Comparison of ENCODE assay signal across 3 worm cellular contexts in the genomic region with DNA sequence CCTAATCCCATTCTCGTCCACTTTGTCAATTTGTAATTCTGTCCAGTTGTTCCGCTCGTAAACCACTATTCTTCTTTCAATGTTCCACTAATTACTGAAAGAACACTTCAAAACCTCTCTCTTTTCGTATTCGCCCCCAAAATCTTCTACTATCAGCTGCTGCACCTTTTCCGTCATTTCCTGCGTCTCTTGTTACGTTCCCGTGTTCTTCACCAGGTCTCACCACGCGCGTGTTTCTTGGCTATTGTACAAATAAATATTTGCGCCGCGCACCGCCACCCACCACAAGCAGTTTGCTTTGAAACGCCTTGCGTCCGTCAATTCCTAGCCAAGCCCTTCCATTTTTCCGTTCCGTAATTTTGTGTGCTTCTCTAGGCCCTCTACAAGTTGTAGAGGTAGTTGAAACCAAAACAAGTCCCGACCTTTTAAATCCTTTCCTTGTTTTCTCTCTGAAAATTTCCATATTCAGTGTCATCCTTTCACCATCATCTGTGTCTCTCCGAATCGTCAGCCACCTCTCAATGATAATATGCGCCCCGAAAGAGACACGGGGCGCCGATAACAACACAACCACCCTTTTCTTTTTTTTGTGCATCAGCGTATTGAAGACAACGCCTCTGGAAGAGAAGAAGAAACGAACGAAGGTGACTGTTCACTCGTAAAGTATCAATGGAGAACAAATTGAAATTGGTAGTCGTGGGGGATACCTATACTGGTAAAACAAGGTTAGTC.
A peak's percentile ranks its signal among the peaks of the same experiment; 100 is the strongest.
TF ChIP-seq lines count a peak whose summit lies in the region.

A gene (plus strand): TSS at position 468 of the 732 bp plus-strand sequence.
A gene (plus strand): TSS at position 603 of the 732 bp plus-strand sequence.

TF ChIP-seq in whole organism, L2 larva, 48 proteins besides CTCF, POLR2A, EP300 and RAD21 (continued from another document):
- TF ChIP-seq peb-1 (tag; optimal IDR thresholded peaks at IDR 0.05; lab: Kevin White, UChicago): no peak

TF ChIP-seq in whole organism, L4 larva, 104 proteins besides CTCF, POLR2A, EP300 and RAD21 (continued from another document):
- TF ChIP-seq egl-27 (tag; optimal IDR thresholded peaks at IDR 0.05; lab: Kevin White, UChicago): no peak
- no peak for TF ChIP-seq R02D3.7 (tag; optimal IDR thresholded peaks at IDR 0.05; lab: Kevin White, UChicago)
- peak; percentile 49 for TF ChIP-seq hlh-30 (tag; optimal IDR thresholded peaks at IDR 0.05; lab: Kevin White, UChicago; ENCODE audit: insufficient read depth)
- no peak for TF ChIP-seq ztf-11 (tag; optimal IDR thresholded peaks at IDR 0.05; lab: Kevin White, UChicago)
- no peak for TF ChIP-seq Y48G9A.11 (GFP tag; IDR thresholded peaks at IDR 0.05; lab: Robert Waterston, UW)
- no peak for TF ChIP-seq snpc-1.2 (GFP tag; IDR thresholded peaks at IDR 0.05; lab: Robert Waterston, UW)
- no peak for TF ChIP-seq T26A8.4 (GFP tag; IDR thresholded peaks at IDR 0.05; lab: Robert Waterston, UW)
- TF ChIP-seq unc-39 (tag; optimal IDR thresholded peaks at IDR 0.05; lab: Kevin White, UChicago): no peak
- no peak for TF ChIP-seq pha-4 (GFP tag; IDR thresholded peaks at IDR 0.05; lab: Robert Waterston, UW)
- TF ChIP-seq pha-4 (tag; optimal IDR thresholded peaks at IDR 0.05; lab: Kevin White, UChicago): no peak
- peak in 1 of 2 experiments; percentile 13 for TF ChIP-seq hif-1 (tag; optimal IDR thresholded peaks at IDR 0.05; lab: Kevin White, UChicago)
- TF ChIP-seq T20F7.1 (GFP tag; optimal IDR thresholded peaks at IDR 0.05; lab: Kevin White, UChicago): no peak
- TF ChIP-seq F49E8.2 (tag; optimal IDR thresholded peaks at IDR 0.05; lab: Kevin White, UChicago; ENCODE audit: borderline replicate concordance): no peak
- TF ChIP-seq lin-1 (GFP tag; IDR thresholded peaks at IDR 0.05; lab: Robert Waterston, UW): no peak
- TF ChIP-seq nhr-111 (GFP tag; optimal IDR thresholded peaks at IDR 0.05; lab: Kevin White, UChicago): no peak
- peak; percentile 40 for TF ChIP-seq nhr-28 (tag; optimal IDR thresholded peaks at IDR 0.05; lab: Kevin White, UChicago)
- TF ChIP-seq pqm-1 (tag; optimal IDR thresholded peaks at IDR 0.05; lab: Kevin White, UChicago): peak; percentile 60
- TF ChIP-seq sdz-12 (GFP tag; optimal IDR thresholded peaks at IDR 0.05; lab: Kevin White, UChicago): no peak
- no peak for TF ChIP-seq dmd-9 (GFP tag; IDR thresholded peaks at IDR 0.05; lab: Robert Waterston, UW)
- TF ChIP-seq nhr-11 (tag; optimal IDR thresholded peaks at IDR 0.05; lab: Kevin White, UChicago): no peak
- TF ChIP-seq spr-1 (tag; optimal IDR thresholded peaks at IDR 0.05; lab: Kevin White, UChicago): no peak
- TF ChIP-seq mdl-1 (tag; optimal IDR thresholded peaks at IDR 0.05; lab: Kevin White, UChicago): peak in 1 of 2 experiments; percentile 17
- no peak for TF ChIP-seq spr-3 (GFP tag; optimal IDR thresholded peaks at IDR 0.05; lab: Kevin White, UChicago)
- no peak for TF ChIP-seq ztf-7 (tag; optimal IDR thresholded peaks at IDR 0.05; lab: Kevin White, UChicago)
- TF ChIP-seq cey-2 (tag; optimal IDR thresholded peaks at IDR 0.05; lab: Kevin White, UChicago; ENCODE audit: borderline replicate concordance, insufficient read depth): no peak
- no peak for TF ChIP-seq tra-1 (GFP tag; IDR thresholded peaks at IDR 0.05; lab: Robert Waterston, UW)
- no peak for TF ChIP-seq dpl-1 (GFP tag; optimal IDR thresholded peaks at IDR 0.05; lab: Kevin White, UChicago)
- TF ChIP-seq hlh-11 (tag; optimal IDR thresholded peaks at IDR 0.05; lab: Kevin White, UChicago): peak; percentile 54
- no peak for TF ChIP-seq nhr-25 (tag; optimal IDR thresholded peaks at IDR 0.05; lab: Kevin White, UChicago; ENCODE audit: borderline replicate concordance, insufficient read depth)

TF ChIP-seq in whole organism, late embryonic, 69 proteins besides CTCF, POLR2A, EP300 and RAD21 (continued from another document):
- TF ChIP-seq pag-3 (tag; optimal IDR thresholded peaks at IDR 0.05; lab: Kevin White, UChicago; ENCODE audit: borderline replicate concordance) (no peak), sox-4 (tag; optimal IDR thresholded peaks at IDR 0.05; lab: Kevin White, UChicago) (peak; percentile 15), tbx-2 (tag; optimal IDR thresholded peaks at IDR 0.05; lab: Kevin White, UChicago) (no peak), eyg-1 (tag; optimal IDR thresholded peaks at IDR 0.05; lab: Kevin White, UChicago) (no peak), fkh-10 (GFP tag; optimal IDR thresholded peaks at IDR 0.05; lab: Kevin White, UChicago) (no peak), elt-4 (tag; optimal IDR thresholded peaks at IDR 0.05; lab: Kevin White, UChicago) (no peak), hlh-13 (GFP tag; optimal IDR thresholded peaks at IDR 0.05; lab: Kevin White, UChicago) (no peak), nhr-232 (tag; optimal IDR thresholded peaks at IDR 0.05; lab: Kevin White, UChicago) (no peak), odd-2 (tag; optimal IDR thresholded peaks at IDR 0.05; lab: Kevin White, UChicago) (no peak), ceh-34 (tag; optimal IDR thresholded peaks at IDR 0.05; lab: Kevin White, UChicago) (peak; percentile 39), ceh-19 (GFP tag; optimal IDR thresholded peaks at IDR 0.05; lab: Kevin White, UChicago) (no peak), ceh-30 (tag; optimal IDR thresholded peaks at IDR 0.05; lab: Kevin White, UChicago) (no peak), nhr-11 (tag; optimal IDR thresholded peaks at IDR 0.05; lab: Kevin White, UChicago) (no peak)
